Fruit fly (Drosophila melanogaster) whole organism, embryonic: Measurements from ENCODE around the gene CG14984.

Experiments used
- Aef1 ChIP-seq: fragments of 200-800 bp; sonication (Bioruptor generic); IDR thresholded peaks from 3 replicates; pipeline ENCODE4 v1.3.6; 2022; ENCODE audit warnings: missing biosample characterization, missing genetic modification characterization
- B-H2 ChIP-seq: fragments of 200-800 bp; sonication (Bioruptor generic); optimal IDR thresholded peaks from 2 replicates; lab custom pipeline; 2018; ENCODE audit warnings: missing biosample characterization, mild to moderate bottlenecking, missing genetic modification characterization
- CG10321 ChIP-seq: fragments of 200-800 bp; sonication (Bioruptor generic); IDR thresholded peaks from 2 replicates; pipeline ENCODE4 v1.3.6; 2022; ENCODE audit warnings: missing biosample characterization, missing genetic modification characterization
- CG10431 ChIP-seq: fragments of 200-800 bp; sonication (Bioruptor generic); optimal IDR thresholded peaks from 3 replicates; lab custom pipeline; 2018; ENCODE audit warnings: missing biosample characterization, mild to moderate bottlenecking, missing genetic modification characterization
- CG10959 ChIP-seq: fragments of 200-800 bp; sonication (Bioruptor generic); IDR thresholded peaks from 2 replicates; pipeline ENCODE4 v1.3.6; 2022; ENCODE audit warnings: missing biosample characterization, missing genetic modification characterization
- CG11398 ChIP-seq: fragments of 200-800 bp; sonication (Bioruptor generic); optimal IDR thresholded peaks from 2 replicates; lab custom pipeline; 2016; ENCODE audit warnings: missing biosample characterization, missing genetic modification characterization
- CG11560 ChIP-seq: fragments of 200-800 bp; sonication (Bioruptor generic); IDR thresholded peaks from 3 replicates; pipeline ENCODE4 v1.3.6; 2022; ENCODE audit warnings: missing biosample characterization, missing genetic modification characterization
- CG12155 ChIP-seq: fragments of 200-800 bp; sonication (Bioruptor generic); optimal IDR thresholded peaks from 3 replicates; lab custom pipeline; 2016; ENCODE audit warnings: missing biosample characterization, missing genetic modification characterization
- CG12659 ChIP-seq: fragments of 200-800 bp; sonication (Bioruptor generic); optimal IDR thresholded peaks from 3 replicates; lab custom pipeline; 2017; ENCODE audit warnings: mild to moderate bottlenecking, missing biosample characterization, missing genetic modification reagents, missing genetic modification characterization
- CG17612 ChIP-seq: fragments of 200-800 bp; sonication (Bioruptor generic); IDR thresholded peaks from 2 replicates; pipeline ENCODE4 v1.3.6; 2022; ENCODE audit warnings: missing biosample characterization, missing genetic modification characterization
- CG1792 ChIP-seq: fragments of 200-800 bp; sonication (Bioruptor generic); optimal IDR thresholded peaks from 2 replicates; lab custom pipeline; 2016; ENCODE audit warnings: missing biosample characterization, missing genetic modification characterization
- CG2202 ChIP-seq: fragments of 200-800 bp; sonication (Bioruptor generic); optimal IDR thresholded peaks from 2 replicates; lab custom pipeline; 2018; ENCODE audit warnings: missing biosample characterization, mild to moderate bottlenecking, missing genetic modification characterization
- CG3281 ChIP-seq: fragments of 200-800 bp; sonication (Bioruptor generic); optimal IDR thresholded peaks from 3 replicates; lab custom pipeline; 2017; ENCODE audit warnings: missing biosample characterization, mild to moderate bottlenecking, missing genetic modification characterization
- CG3726 ChIP-seq: fragments of 200-800 bp; sonication (Bioruptor generic); IDR thresholded peaks from 3 replicates; pipeline ENCODE4, ENCODE4 v1.3.6; 2022; ENCODE audit warnings: missing biosample characterization, missing genetic modification characterization
- CG42726 ChIP-seq: fragments of 200-800 bp; sonication (Bioruptor generic); IDR thresholded peaks from 2 replicates; pipeline ENCODE4 v1.3.6; 2022; ENCODE audit warnings: missing biosample characterization, missing genetic modification characterization; ENCODE audit not compliant: partially characterized antibody
- CG7271 ChIP-seq: fragments of 200-800 bp; sonication (Bioruptor generic); optimal IDR thresholded peaks from 2 replicates; lab custom pipeline; 2018; ENCODE audit warnings: missing biosample characterization, mild to moderate bottlenecking, missing genetic modification characterization, moderate library complexity
- CG8388 ChIP-seq: fragments of 200-800 bp; sonication (Bioruptor generic); optimal IDR thresholded peaks from 2 replicates; lab custom pipeline; 2019; ENCODE audit warnings: missing biosample characterization, mild to moderate bottlenecking, missing genetic modification characterization, moderate library complexity
- CG8478 ChIP-seq: fragments of >200 bp; optimal IDR thresholded peaks from 2 replicates; lab custom pipeline; 2018
- CG9727 ChIP-seq: fragments of 200-800 bp; sonication (Bioruptor generic); optimal IDR thresholded peaks from 3 replicates; lab custom pipeline; 2017; ENCODE audit warnings: missing biosample characterization, mild to moderate bottlenecking, missing genetic modification characterization
- Deaf1 ChIP-seq: fragments of 200-800 bp; optimal IDR thresholded peaks from 3 replicates; lab custom pipeline; 2019; ENCODE audit warnings: missing biosample characterization, mild to moderate bottlenecking, missing genetic modification characterization, moderate library complexity
- Gug ChIP-seq: fragments of 200-800 bp; sonication (Bioruptor generic); IDR thresholded peaks from 4 replicates; pipeline ENCODE4 v1.3.6; 2022; ENCODE audit warnings: missing biosample characterization, missing genetic modification characterization
- HLH4C ChIP-seq: fragments of 200-800 bp; sonication (Bioruptor generic); IDR thresholded peaks from 3 replicates; pipeline ENCODE4 v1.3.6; 2022; ENCODE audit warnings: missing biosample characterization, missing genetic modification characterization; ENCODE audit not compliant: partially characterized antibody
- Hr39 ChIP-seq: fragments of >200 bp; optimal IDR thresholded peaks from 2 replicates; lab custom pipeline; 2017
- Jarid2 ChIP-seq: fragments of 200-800 bp; sonication (Bioruptor generic); optimal IDR thresholded peaks from 3 replicates; lab custom pipeline; 2017; ENCODE audit warnings: mild to moderate bottlenecking, missing biosample characterization, missing genetic modification reagents, missing genetic modification characterization
- Lpt ChIP-seq: fragments of >200 bp; optimal IDR thresholded peaks from 2 replicates; lab custom pipeline; 2018; ENCODE audit warnings: missing biosample characterization, missing genetic modification characterization
- NC2α ChIP-seq: fragments of 200-800 bp; sonication (Bioruptor generic); optimal IDR thresholded peaks from 2 replicates; lab custom pipeline; 2016; ENCODE audit warnings: missing biosample characterization, missing genetic modification characterization
- Oaz ChIP-seq: fragments of 200-800 bp; sonication (Bioruptor generic); IDR thresholded peaks from 2 replicates; pipeline ENCODE4 v1.3.6; 2022; ENCODE audit warnings: missing biosample characterization, missing genetic modification characterization
- Sry-δ ChIP-seq: fragments of 200-800 bp; sonication (Bioruptor generic); optimal IDR thresholded peaks from 2 replicates; lab custom pipeline; 2016; ENCODE audit warnings: missing biosample characterization, missing genetic modification characterization
- Trl ChIP-seq, 3 experiments: fragments of >200 bp in 2 of 3; fragments of 200-800 bp in 1 of 3; sonication (Bioruptor generic) in 1 of 3; optimal IDR thresholded peaks; 2 replicates in 1 of 3; 3 replicates in 2 of 3; lab custom pipeline; 2016 to 2017; ENCODE audit warnings: missing biosample characterization in 1 of 3, missing genetic modification characterization in 1 of 3
- ash1 ChIP-seq: fragments of 200-800 bp; sonication (Bioruptor generic); optimal IDR thresholded peaks from 2 replicates; lab custom pipeline; 2018; ENCODE audit warnings: missing biosample characterization, mild to moderate bottlenecking, missing genetic modification characterization
- cad ChIP-seq: fragments of >200 bp; optimal IDR thresholded peaks from 2 replicates; lab custom pipeline; 2017; ENCODE audit warnings: missing biosample characterization, missing genetic modification characterization
- dati ChIP-seq: fragments of 200-800 bp; sonication (Bioruptor generic); IDR thresholded peaks from 2 replicates; pipeline ENCODE4 v1.3.6; 2022; ENCODE audit warnings: missing biosample characterization, missing genetic modification characterization
- dmrt11E ChIP-seq: fragments of 200-800 bp; sonication (Bioruptor generic); optimal IDR thresholded peaks from 3 replicates; lab custom pipeline; 2018; ENCODE audit warnings: missing biosample characterization, mild to moderate bottlenecking, missing genetic modification characterization, moderate library complexity
- emc ChIP-seq: fragments of 200-800 bp; sonication (Bioruptor generic); optimal IDR thresholded peaks from 2 replicates; lab custom pipeline; 2016; ENCODE audit warnings: missing biosample characterization, missing genetic modification characterization
- fd102C ChIP-seq: fragments of 200-800 bp; sonication (Bioruptor generic); optimal IDR thresholded peaks from 2 replicates; lab custom pipeline; 2018; ENCODE audit warnings: missing biosample characterization, mild to moderate bottlenecking, missing genetic modification characterization, moderate library complexity
- gsb ChIP-seq: fragments of 200-800 bp; sonication (Bioruptor generic); IDR thresholded peaks from 2 replicates; pipeline ENCODE4 v1.3.6; 2022; ENCODE audit warnings: missing biosample characterization, missing genetic modification characterization
- ham ChIP-seq: fragments of 200-800 bp; sonication (Bioruptor generic); IDR thresholded peaks from 2 replicates; pipeline ENCODE4 v1.3.6; 2022; ENCODE audit warnings: missing biosample characterization, missing genetic modification characterization
- jigr1 ChIP-seq: fragments of 200-800 bp; sonication (Bioruptor generic); IDR thresholded peaks from 3 replicates; pipeline ENCODE4 v1.3.6; 2022; ENCODE audit warnings: missing biosample characterization, missing genetic modification characterization
- jing ChIP-seq: fragments of 200-800 bp; sonication (Bioruptor generic); optimal IDR thresholded peaks from 2 replicates; lab custom pipeline; 2018; ENCODE audit warnings: missing biosample characterization, mild to moderate bottlenecking, missing genetic modification characterization
- jumu ChIP-seq: fragments of 200-800 bp; sonication (Bioruptor generic); optimal IDR thresholded peaks from 3 replicates; lab custom pipeline; 2016; ENCODE audit warnings: missing biosample characterization, missing genetic modification characterization
- kni ChIP-seq: fragments of 200-800 bp; sonication (Bioruptor generic); optimal IDR thresholded peaks from 3 replicates; lab custom pipeline; 2017; ENCODE audit warnings: mild to moderate bottlenecking, missing biosample characterization, missing genetic modification reagents, missing genetic modification characterization
- lilli ChIP-seq: fragments of 200-800 bp; sonication (Bioruptor generic); optimal IDR thresholded peaks from 3 replicates; lab custom pipeline; 2016; ENCODE audit warnings: missing biosample characterization, missing genetic modification characterization
- pnt ChIP-seq: fragments of 200-800 bp; sonication (Bioruptor generic); optimal IDR thresholded peaks from 3 replicates; lab custom pipeline; 2016; ENCODE audit warnings: missing biosample characterization, missing genetic modification characterization
- scrt ChIP-seq: fragments of 200-800 bp; sonication (Bioruptor generic); optimal IDR thresholded peaks from 2 replicates; lab custom pipeline; 2018; ENCODE audit warnings: missing biosample characterization, mild to moderate bottlenecking, missing genetic modification characterization, moderate library complexity
- seq ChIP-seq: fragments of 200-800 bp; sonication (Bioruptor generic); IDR thresholded peaks from 2 replicates; pipeline ENCODE4 v1.3.6; 2022; ENCODE audit warnings: missing biosample characterization, missing genetic modification characterization
- sima ChIP-seq: fragments of 200-800 bp; sonication (Bioruptor generic); optimal IDR thresholded peaks from 2 replicates; lab custom pipeline; 2016; ENCODE audit warnings: missing biosample characterization, missing genetic modification characterization
- slp2 ChIP-seq: fragments of 200-800 bp; sonication (Bioruptor generic); optimal IDR thresholded peaks from 2 replicates; lab custom pipeline; 2016; ENCODE audit warnings: missing biosample characterization, missing genetic modification characterization
- sob ChIP-seq: fragments of 200-800 bp; sonication (Bioruptor generic); IDR thresholded peaks from 2 replicates; pipeline ENCODE4 v1.3.6; 2022; ENCODE audit warnings: missing biosample characterization, missing genetic modification characterization

Gene CG14984

DNA sequence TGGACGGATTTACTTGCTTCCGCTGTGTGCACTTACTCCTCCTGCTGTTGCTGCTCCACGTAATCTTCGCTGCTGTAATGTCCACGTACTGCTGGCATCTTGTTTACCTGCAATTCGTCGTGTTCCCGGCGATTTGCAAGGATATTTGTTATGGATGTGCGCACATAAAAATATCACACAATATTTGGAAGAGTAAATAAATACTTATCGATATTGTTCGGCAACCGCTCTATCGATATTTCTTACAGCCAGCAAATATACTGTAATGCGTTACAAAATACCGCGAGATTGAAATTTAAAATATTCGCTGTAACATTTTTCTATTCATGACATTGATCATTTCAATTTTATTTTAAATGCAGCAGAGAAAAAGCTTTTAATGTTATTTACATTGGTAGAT is 14.5 kb downstream of the CG14984 start, which contains the start of gene CG10866 (continued):
- TF ChIP-seq CG10431: no peak
- TF ChIP-seq Trl (optimal IDR thresholded peaks at IDR 0.05; lab: Kevin White, UChicago): no peak
- TF ChIP-seq Trl (GFP tag; optimal IDR thresholded peaks at IDR 0.05; lab: Kevin White, UChicago): no peak
- no peak for TF ChIP-seq kni (GFP tag; lab: Kevin White, UChicago)
- TF ChIP-seq Lpt (GFP tag; lab: Kevin White, UChicago): no peak
- no peak for TF ChIP-seq lilli (GFP tag; lab: Kevin White, UChicago)
- no peak for TF ChIP-seq slp2
- peak; percentile 52; the same call in 1 of the 2 replicates for TF ChIP-seq CG42726 (GFP tag; lab: Robert Waterston, UW)
- no peak for TF ChIP-seq CG10321 (GFP tag; lab: Robert Waterston, UW)
- no peak for TF ChIP-seq emc (GFP tag; lab: Kevin White, UChicago)
- TF ChIP-seq CG12155: peak; percentile 23
- TF ChIP-seq CG1792 (GFP tag; lab: Kevin White, UChicago): no peak
- TF ChIP-seq NC2α: no peak
- no peak for TF ChIP-seq dmrt11E (tag; lab: Kevin White, UChicago)
- TF ChIP-seq Aef1 (GFP tag; lab: Robert Waterston, UW): no peak
- peak; percentile 86 for TF ChIP-seq Sry-δ (GFP tag; lab: Kevin White, UChicago)
- no peak for TF ChIP-seq CG10959
- no peak for TF ChIP-seq sima (GFP tag; lab: Kevin White, UChicago)
- no peak for TF ChIP-seq Oaz
- no peak for TF ChIP-seq CG8478 (lab: Kevin White, UChicago)
- TF ChIP-seq jigr1: no peak
- TF ChIP-seq gsb (GFP tag; lab: Robert Waterston, UW): no peak
- no peak for TF ChIP-seq CG11560 (tag; lab: Robert Waterston, UW)
- TF ChIP-seq CG11398 (GFP tag; lab: Kevin White, UChicago): no peak
- TF ChIP-seq scrt (GFP tag; lab: Kevin White, UChicago): no peak
- TF ChIP-seq sob (GFP tag; lab: Robert Waterston, UW): no peak
- no peak for TF ChIP-seq CG2202 (tag; lab: Kevin White, UChicago)
- no peak for TF ChIP-seq CG7271 (tag; lab: Kevin White, UChicago)
- TF ChIP-seq Jarid2: no peak
- no peak for TF ChIP-seq CG9727 (GFP tag; lab: Kevin White, UChicago)
- TF ChIP-seq HLH4C (GFP tag; lab: Robert Waterston, UW): peak; percentile 84
- no peak for TF ChIP-seq Hr39 (lab: Kevin White, UChicago)
- TF ChIP-seq Deaf1 (tag; lab: Kevin White, UChicago): no peak
- TF ChIP-seq ash1 (GFP tag; lab: Kevin White, UChicago): no peak
- no peak for TF ChIP-seq ham (GFP tag; lab: Robert Waterston, UW)
- no peak for TF ChIP-seq CG3726 (GFP tag; lab: Robert Waterston, UW)
- TF ChIP-seq Gug (GFP tag; lab: Robert Waterston, UW): no peak
- TF ChIP-seq cad (GFP tag; lab: Kevin White, UChicago): no peak
- TF ChIP-seq B-H2: no peak
- TF ChIP-seq CG12659 (GFP tag; lab: Kevin White, UChicago): peak; percentile 6
- TF ChIP-seq dati (GFP tag; lab: Robert Waterston, UW): no peak
- no peak for TF ChIP-seq seq (GFP tag; lab: Robert Waterston, UW)
- TF ChIP-seq jing (GFP tag; lab: Kevin White, UChicago): no peak
- no peak for TF ChIP-seq jumu (GFP tag; lab: Kevin White, UChicago)
- no peak for TF ChIP-seq fd102C
- TF ChIP-seq CG17612 (GFP tag; lab: Robert Waterston, UW): no peak
- TF ChIP-seq pnt (GFP tag; lab: Kevin White, UChicago): no peak
- TF ChIP-seq CG3281 (GFP tag; lab: Kevin White, UChicago): no peak
- TF ChIP-seq CG8388 (GFP tag; lab: Kevin White, UChicago): no peak
